Fruit fly (Drosophila melanogaster): Measurements from ENCODE around the gene Btk.

Gene Btk

dm6 chr2L:8279400-8280065, 21.3 kb downstream of the Btk start (continued):
- TF ChIP-seq toy (GFP tag; IDR thresholded peaks at IDR 0.05) (no peak), bab2 (GFP tag; optimal IDR thresholded peaks at IDR 0.05) (peak; percentile 58), klu (GFP tag; IDR thresholded peaks at IDR 0.05) (peak; percentile 18; the same call in 1 of the 2 replicates), CG10959 (GFP tag; IDR thresholded peaks at IDR 0.05) (peak; percentile 81), tgo (GFP tag; IDR thresholded peaks at IDR 0.05) (peak; percentile 33; the same call in 1 of the 3 replicates), ac (GFP tag; optimal IDR thresholded peaks at IDR 0.05) (peak; percentile 45), CG6813 (GFP tag; optimal IDR thresholded peaks at IDR 0.05) (peak; percentile 60), kay (GFP tag; optimal IDR thresholded peaks at IDR 0.05) (no peak), CG4360 (GFP tag; IDR thresholded peaks at IDR 0.05) (peak; percentile 86), B-H2 (GFP tag; optimal IDR thresholded peaks at IDR 0.05) (no peak), mirr (GFP tag; optimal IDR thresholded peaks at IDR 0.05) (no peak), ato (GFP tag; IDR thresholded peaks at IDR 0.05; ENCODE audit: partially characterized antibody) (no peak), pb (GFP tag; optimal IDR thresholded peaks at IDR 0.05) (no peak), cato (GFP tag; optimal IDR thresholded peaks at IDR 0.05; ENCODE audit: borderline replicate concordance) (peak; percentile 10), Tbp (GFP tag; optimal IDR thresholded peaks at IDR 0.05) (no peak), CG11723 (GFP tag; optimal IDR thresholded peaks at IDR 0.05) (peak; percentile 34), fd3F (GFP tag; optimal IDR thresholded peaks at IDR 0.05) (no peak), GATAe (GFP tag; conservative IDR thresholded peaks at IDR 0.05) (no peak), CG17568 (GFP tag; optimal IDR thresholded peaks at IDR 0.05) (peak; percentile 28), CG4424 (GFP tag; optimal IDR thresholded peaks at IDR 0.05) (peak; percentile 76), al (GFP tag; IDR thresholded peaks at IDR 0.05) (no peak), CG10147 (GFP tag; optimal IDR thresholded peaks at IDR 0.05) (no peak)

- peak; percentile 99 for TF ChIP-seq Sox100B (GFP tag; optimal IDR thresholded peaks at IDR 0.05)
- peak; percentile 86 for TF ChIP-seq Fer2 (tag; optimal IDR thresholded peaks at IDR 0.05)
- TF ChIP-seq salm (tag; optimal IDR thresholded peaks at IDR 0.05), result peak; percentile 97
- TF ChIP-seq Ravus (GFP tag; IDR thresholded peaks at IDR 0.05), result peak; percentile 92
- TF ChIP-seq corto (GFP tag; optimal IDR thresholded peaks at IDR 0.05), result peak; percentile 98
- peak; percentile 99 for TF ChIP-seq so (GFP tag; IDR thresholded peaks at IDR 0.05)
- TF ChIP-seq Ptx1 (GFP tag; IDR thresholded peaks at IDR 0.05), result peak; percentile 99
- TF ChIP-seq ab (GFP tag; optimal IDR thresholded peaks at IDR 0.05), result no peak
- TF ChIP-seq ATbp (GFP tag; optimal IDR thresholded peaks at IDR 0.05), result peak; percentile 98
- peak; percentile 97 for TF ChIP-seq CG32532 (GFP tag; IDR thresholded peaks at IDR 0.05)
- TF ChIP-seq Max (GFP tag; optimal IDR thresholded peaks at IDR 0.05), result peak; percentile 98
- no peak; the same call in 1 of the 2 replicates for TF ChIP-seq ato (GFP tag; IDR thresholded peaks at IDR 0.05; ENCODE audit: partially characterized antibody)
- peak; percentile 90 for TF ChIP-seq CG4854 (GFP tag; optimal IDR thresholded peaks at IDR 0.05)
- TF ChIP-seq slou (GFP tag; optimal IDR thresholded peaks at IDR 0.05), result peak; percentile 94
- peak; percentile 45 for TF ChIP-seq mirr (GFP tag; optimal IDR thresholded peaks at IDR 0.05)
- TF ChIP-seq Meics (GFP tag; optimal IDR thresholded peaks at IDR 0.05), result peak; percentile 96
- peak; percentile 96 for TF ChIP-seq Nf-YA (GFP tag; IDR thresholded peaks at IDR 0.05)
- TF ChIP-seq CG8388 (GFP tag; optimal IDR thresholded peaks at IDR 0.05), result peak; percentile 98
- TF ChIP-seq fd3F (GFP tag; optimal IDR thresholded peaks at IDR 0.05), result peak; percentile 92
- peak; percentile 89 for TF ChIP-seq CG2116 (GFP tag; optimal IDR thresholded peaks at IDR 0.05)
- peak; percentile 98 for TF ChIP-seq CG2889 (GFP tag; IDR thresholded peaks at IDR 0.05)
- peak; percentile 53 for TF ChIP-seq TFAM (GFP tag; optimal IDR thresholded peaks at IDR 0.05)
- TF ChIP-seq Bteb2 (GFP tag; optimal IDR thresholded peaks at IDR 0.05), result peak; percentile 93
- no peak for TF ChIP-seq unc-4 (GFP tag; IDR thresholded peaks at IDR 0.05; ENCODE audit: partially characterized antibody)
- no peak for TF ChIP-seq sc (optimal IDR thresholded peaks at IDR 0.05)
- TF ChIP-seq sc (GFP tag; optimal IDR thresholded peaks at IDR 0.05), result peak; percentile 98
- no peak for TF ChIP-seq CG16813 (GFP tag; IDR thresholded peaks at IDR 0.05; ENCODE audit: partially characterized antibody)
- peak; percentile 77 for TF ChIP-seq Kr (GFP tag; optimal IDR thresholded peaks at IDR 0.05)
- TF ChIP-seq sr (GFP tag; IDR thresholded peaks at IDR 0.05), result peak; percentile 95
- TF ChIP-seq Usf (GFP tag; optimal IDR thresholded peaks at IDR 0.05), result peak; percentile 88
These were observed 23.2 kb downstream of the Btk start for dm6 chr2L:8277561-8278201.

All from whole organism, embryonic.